Fruit fly (Drosophila melanogaster): ENCODE measurements around the gene Afti.

The Afti gene

dm6 chr3R:14353733-14354152 lies 27.3 kb upstream of the Afti start (continued):
- TF ChIP-seq CG18619 (GFP tag; optimal IDR thresholded peaks at IDR 0.05), result peak; percentile 67
- peak; percentile 90 for TF ChIP-seq lab (GFP tag; optimal IDR thresholded peaks at IDR 0.05)
- peak; percentile 25 for TF ChIP-seq CG17802 (tag; optimal IDR thresholded peaks at IDR 0.05)
- peak; percentile 74 for TF ChIP-seq CG6854 (GFP tag; optimal IDR thresholded peaks at IDR 0.05)
- peak; percentile 57 for TF ChIP-seq stc (GFP tag; IDR thresholded peaks at IDR 0.05)
- peak; percentile 14 for TF ChIP-seq exex (tag; optimal IDR thresholded peaks at IDR 0.05)
- TF ChIP-seq mirr (GFP tag; optimal IDR thresholded peaks at IDR 0.05), result peak; percentile 17
- TF ChIP-seq CG32767 (GFP tag; IDR thresholded peaks at IDR 0.05), result no peak
- TF ChIP-seq ci (GFP tag; IDR thresholded peaks at IDR 0.05), result 0 out of 3 replicates have a peak, but pooled peaks have one; percentile 17
- no peak for TF ChIP-seq Side (GFP tag; optimal IDR thresholded peaks at IDR 0.05)
- peak; percentile 76 for TF ChIP-seq bcd (GFP tag; optimal IDR thresholded peaks at IDR 0.05)
- TF ChIP-seq toy (GFP tag; IDR thresholded peaks at IDR 0.05), result peak; percentile 42; the same call in 1 of the 2 replicates
- no peak; the same call in none of the 2 replicates for TF ChIP-seq Ada2b (GFP tag; IDR thresholded peaks at IDR 0.05)
- no peak for TF ChIP-seq inv (GFP tag; IDR thresholded peaks at IDR 0.05; ENCODE audit: partially characterized antibody)
- TF ChIP-seq CG1233 (GFP tag; optimal IDR thresholded peaks at IDR 0.05), result peak; percentile 71
- TF ChIP-seq Sox100B (GFP tag; optimal IDR thresholded peaks at IDR 0.05), result peak; percentile 85
- peak; percentile 27 for TF ChIP-seq kah (GFP tag; optimal IDR thresholded peaks at IDR 0.05)
- TF ChIP-seq lilli (GFP tag; optimal IDR thresholded peaks at IDR 0.05), result peak; percentile 18
- no peak for TF ChIP-seq tx (GFP tag; optimal IDR thresholded peaks at IDR 0.05)
- TF ChIP-seq BtbVII (GFP tag; optimal IDR thresholded peaks at IDR 0.05), result peak; percentile 86
- no peak for TF ChIP-seq YL-1 (GFP tag; optimal IDR thresholded peaks at IDR 0.05)
- TF ChIP-seq Dad (GFP tag; optimal IDR thresholded peaks at IDR 0.05), result no peak
- TF ChIP-seq Dbx (GFP tag; IDR thresholded peaks at IDR 0.05), result peak; percentile 66; the same call in 2 of the 3 replicates
- peak; percentile 59 for TF ChIP-seq esg (GFP tag; conservative IDR thresholded peaks at IDR 0.05)
- TF ChIP-seq zfh1 (GFP tag; IDR thresholded peaks at IDR 0.05), result no peak; the same call in 2 of the 3 replicates
- no peak for TF ChIP-seq Lim3 (GFP tag; IDR thresholded peaks at IDR 0.05)
- no peak for TF ChIP-seq disco-r (GFP tag; optimal IDR thresholded peaks at IDR 0.05)
- TF ChIP-seq CG3995 (GFP tag; optimal IDR thresholded peaks at IDR 0.05), result no peak
- TF ChIP-seq fd3F (GFP tag; optimal IDR thresholded peaks at IDR 0.05), result peak; percentile 42
- TF ChIP-seq lbe (GFP tag; optimal IDR thresholded peaks at IDR 0.05), result peak; percentile 76
- no peak for TF ChIP-seq sr (GFP tag; IDR thresholded peaks at IDR 0.05)
- TF ChIP-seq prd (optimal IDR thresholded peaks at IDR 0.05), result no peak
- TF ChIP-seq prd (GFP tag; IDR thresholded peaks at IDR 0.05), result peak; percentile 66
- no peak for TF ChIP-seq mld (GFP tag; IDR thresholded peaks at IDR 0.05; ENCODE audit: partially characterized antibody)
- TF ChIP-seq C15 (GFP tag; IDR thresholded peaks at IDR 0.05), result 0 out of 3 replicates have a peak, but pooled peaks have one; percentile 42
- peak; percentile 41 for TF ChIP-seq CG1529 (GFP tag; optimal IDR thresholded peaks at IDR 0.05)
- peak; percentile 16 for TF ChIP-seq CG7987 (GFP tag; optimal IDR thresholded peaks at IDR 0.05)
- no peak for TF ChIP-seq Myb (GFP tag; optimal IDR thresholded peaks at IDR 0.05)
- peak; percentile 71 for TF ChIP-seq CG10267 (tag; optimal IDR thresholded peaks at IDR 0.05)
- no peak for TF ChIP-seq slou (GFP tag; optimal IDR thresholded peaks at IDR 0.05)
- no peak for TF ChIP-seq abd-A (tag; optimal IDR thresholded peaks at IDR 0.05)
- TF ChIP-seq ham (GFP tag; IDR thresholded peaks at IDR 0.05), result no peak
- TF ChIP-seq Hmr (GFP tag; optimal IDR thresholded peaks at IDR 0.05), result peak; percentile 75
- peak; percentile 36; the same call in 1 of the 2 replicates for TF ChIP-seq ap (GFP tag; IDR thresholded peaks at IDR 0.05)
- TF ChIP-seq Hsf (GFP tag; optimal IDR thresholded peaks at IDR 0.05), result peak; percentile 4
- TF ChIP-seq CG1603 (tag; optimal IDR thresholded peaks at IDR 0.05), result no peak
- peak; percentile 41 for TF ChIP-seq trem (tag; optimal IDR thresholded peaks at IDR 0.05)
- TF ChIP-seq CG32532 (GFP tag; IDR thresholded peaks at IDR 0.05), result peak; percentile 69
- TF ChIP-seq Sox102F (GFP tag; optimal IDR thresholded peaks at IDR 0.05), result peak; percentile 74
- no peak for TF ChIP-seq NK7.1 (GFP tag; optimal IDR thresholded peaks at IDR 0.05)
- TF ChIP-seq CG13624 (GFP tag; optimal IDR thresholded peaks at IDR 0.05), result no peak

All from whole organism, embryonic.